Worm (Caenorhabditis elegans) whole organism, mixed stage, embryonic: ENCODE measurements around the gene acy-2.

Experiments
- M03D4.4 ChIP-seq: sonication (generic microtip); optimal IDR thresholded peaks from 2 replicates; lab custom pipeline; 2017; ENCODE audit warnings: mild to moderate bottlenecking, missing genetic modification characterization, missing compliant biosample characterization
- bed-3 ChIP-seq: fragments of 200-800 bp; sonication (Bioruptor generic); optimal IDR thresholded peaks from 3 replicates; lab custom pipeline; 2018; ENCODE audit warnings: mild to moderate bottlenecking, missing genetic modification characterization, moderate library complexity, missing compliant biosample characterization
- blmp-1 ChIP-seq: fragments of 150-350 bp; optimal IDR thresholded peaks from 2 replicates; lab custom pipeline; 2014; ENCODE audit warnings: missing biosample characterization, missing genetic modification characterization
- ceh-39 ChIP-seq: fragments of 150-350 bp; optimal IDR thresholded peaks from 2 replicates; lab custom pipeline; 2014; ENCODE audit warnings: missing biosample characterization, missing genetic modification characterization
- ceh-83 ChIP-seq: fragments of 200-800 bp; sonication (Bioruptor generic); optimal IDR thresholded peaks from 2 replicates; lab custom pipeline; 2018; ENCODE audit warnings: mild to moderate bottlenecking, missing genetic modification characterization, missing compliant biosample characterization
- ces-1 ChIP-seq: fragments of 150-350 bp; optimal IDR thresholded peaks from 2 replicates; lab custom pipeline; 2014; ENCODE audit warnings: missing biosample characterization, missing genetic modification reagents, missing genetic modification characterization
- drap-1 ChIP-seq: fragments of 200-800 bp; sonication (Bioruptor generic); optimal IDR thresholded peaks from 3 replicates; lab custom pipeline; 2018; ENCODE audit warnings: mild to moderate bottlenecking, missing genetic modification characterization, missing compliant biosample characterization
- elt-3 ChIP-seq: fragments of 150-350 bp; optimal IDR thresholded peaks from 2 replicates; lab custom pipeline; 2014; ENCODE audit warnings: missing biosample characterization, missing genetic modification characterization
- flh-1 ChIP-seq: fragments of 200-800 bp; sonication (Bioruptor generic); optimal IDR thresholded peaks from 2 replicates; lab custom pipeline; 2018; ENCODE audit warnings: mild to moderate bottlenecking, missing genetic modification characterization, moderate library complexity, missing compliant biosample characterization
- ham-2 ChIP-seq: fragments of 200-800 bp; sonication (Bioruptor generic); optimal IDR thresholded peaks from 2 replicates; lab custom pipeline; 2018; ENCODE audit warnings: mild to moderate bottlenecking, missing genetic modification characterization, missing compliant biosample characterization
- hlh-1 ChIP-seq: fragments of 150-350 bp; optimal IDR thresholded peaks from 2 replicates; lab custom pipeline; 2014; ENCODE audit warnings: missing biosample characterization, missing genetic modification reagents, missing genetic modification characterization
- lin-13 ChIP-seq: fragments of 150-350 bp; optimal IDR thresholded peaks from 2 replicates; lab custom pipeline; 2014; ENCODE audit warnings: missing biosample characterization, missing genetic modification characterization
- lin-32 ChIP-seq: fragments of 200-800 bp; sonication (Bioruptor generic); optimal IDR thresholded peaks from 2 replicates; lab custom pipeline; 2018; ENCODE audit warnings: mild to moderate bottlenecking, missing genetic modification characterization, missing compliant biosample characterization
- lsy-2 ChIP-seq: fragments of 150-350 bp; optimal IDR thresholded peaks from 2 replicates; lab custom pipeline; 2014; ENCODE audit warnings: missing biosample characterization, missing genetic modification characterization
- mab-5 ChIP-seq: fragments of 150-350 bp; optimal IDR thresholded peaks from 2 replicates; lab custom pipeline; 2014; ENCODE audit warnings: missing biosample characterization, missing genetic modification characterization
- mep-1 ChIP-seq: fragments of 150-350 bp; optimal IDR thresholded peaks from 2 replicates; lab custom pipeline; 2017; ENCODE audit warnings: missing biosample characterization, missing genetic modification reagents, missing genetic modification characterization, inconsistent platforms
- mls-2 ChIP-seq: sonication (generic microtip); optimal IDR thresholded peaks from 2 replicates; lab custom pipeline; 2016; ENCODE audit warnings: mild to moderate bottlenecking, missing genetic modification characterization, moderate library complexity, missing compliant biosample characterization
- nhr-12 ChIP-seq: fragments of 150-350 bp; optimal IDR thresholded peaks from 2 replicates; lab custom pipeline; 2014; ENCODE audit warnings: missing biosample characterization, missing genetic modification characterization
- nhr-2 ChIP-seq: fragments of 150-350 bp; optimal IDR thresholded peaks from 2 replicates; lab custom pipeline; 2014; ENCODE audit warnings: missing biosample characterization, missing genetic modification characterization
- nhr-28 ChIP-seq: fragments of 150-350 bp; optimal IDR thresholded peaks from 2 replicates; lab custom pipeline; 2014; ENCODE audit warnings: missing biosample characterization, missing genetic modification characterization
- nhr-76 ChIP-seq: sonication (generic microtip); optimal IDR thresholded peaks from 2 replicates; lab custom pipeline; 2017; ENCODE audit warnings: missing biosample characterization, missing genetic modification characterization
- pha-4 ChIP-seq: fragments of 150-350 bp; optimal IDR thresholded peaks from 2 replicates; lab custom pipeline; 2018; ENCODE audit warnings: missing biosample characterization, missing genetic modification reagents, missing genetic modification characterization
- sem-2 ChIP-seq: fragments of 200-800 bp; sonication (Bioruptor generic); optimal IDR thresholded peaks from 2 replicates; lab custom pipeline; 2018; ENCODE audit warnings: mild to moderate bottlenecking, missing genetic modification characterization, missing compliant biosample characterization
- snpc-4 ChIP-seq: fragments of 150-350 bp; optimal IDR thresholded peaks from 2 replicates; lab custom pipeline; 2014; ENCODE audit warnings: missing biosample characterization, missing genetic modification characterization
- sptf-1 ChIP-seq: sonication (generic microtip); optimal IDR thresholded peaks from 2 replicates; lab custom pipeline; 2017; ENCODE audit warnings: mild to moderate bottlenecking, missing genetic modification characterization, moderate library complexity, missing compliant biosample characterization
- tbx-8 ChIP-seq: fragments of 200-800 bp; sonication (Bioruptor generic); optimal IDR thresholded peaks from 2 replicates; lab custom pipeline; 2018; ENCODE audit warnings: mild to moderate bottlenecking, missing genetic modification characterization, moderate library complexity, missing compliant biosample characterization
- unc-120 ChIP-seq: sonication (generic microtip); optimal IDR thresholded peaks from 2 replicates; lab custom pipeline; 2017; ENCODE audit warnings: missing genetic modification characterization, missing compliant biosample characterization; ENCODE audit not compliant: poor library complexity, severe bottlenecking
- unc-39 ChIP-seq: fragments of 150-350 bp; optimal IDR thresholded peaks from 2 replicates; lab custom pipeline; 2014; ENCODE audit warnings: missing biosample characterization, missing genetic modification characterization
- unc-62 ChIP-seq: fragments of 150-350 bp; optimal IDR thresholded peaks from 2 replicates; lab custom pipeline; 2014; ENCODE audit warnings: missing biosample characterization, missing genetic modification reagents, missing genetic modification characterization
- zip-8 ChIP-seq: fragments of 150-350 bp; optimal IDR thresholded peaks from 2 replicates; lab custom pipeline; 2014; ENCODE audit warnings: missing biosample characterization, missing genetic modification characterization
- ztf-11 ChIP-seq: fragments of 150-350 bp; optimal IDR thresholded peaks from 2 replicates; lab custom pipeline; 2014; ENCODE audit warnings: missing biosample characterization, missing genetic modification characterization

Gene acy-2

ce11 chrV:5975724-5976123, at the start of gene acy-2:
TSS of gene acy-2 (plus strand) at chrV:5976024.
- TF ChIP-seq nhr-28 (tag; lab: Kevin White, UChicago): no peak
- no peak for TF ChIP-seq lsy-2 (tag; lab: Kevin White, UChicago)
- TF ChIP-seq ceh-39: no peak
- TF ChIP-seq mls-2: no peak
- TF ChIP-seq nhr-12: no peak
- no peak for TF ChIP-seq drap-1 (GFP tag; lab: Kevin White, UChicago)
- no peak for TF ChIP-seq ztf-11 (tag; lab: Kevin White, UChicago)
- no peak for TF ChIP-seq snpc-4 (tag; lab: Kevin White, UChicago)
- TF ChIP-seq lin-32 (GFP tag; lab: Kevin White, UChicago): no peak

- TF ChIP-seq unc-120 (no peak), mab-5 (tag; lab: Kevin White, UChicago) (no peak), sptf-1 (no peak), drap-1 (GFP tag; lab: Kevin White, UChicago) (no peak), unc-62 (GFP tag; lab: Kevin White, UChicago) (no peak), lin-13 (tag; lab: Kevin White, UChicago) (no peak), ceh-83 (GFP tag; lab: Kevin White, UChicago) (no peak), hlh-1 (tag; lab: Kevin White, UChicago) (no peak), nhr-2 (tag; lab: Kevin White, UChicago) (no peak), M03D4.4 (tag; lab: Kevin White, UChicago) (no peak), nhr-28 (tag; lab: Kevin White, UChicago) (no peak)
- TF ChIP-seq, all 35 proteins: peak for 0
Measured at ce11 chrV:5927347-5927746, 48.5 kb upstream of the acy-2 start, which contains the start of gene srsx-17. TSS of gene srsx-17 (plus strand) at chrV:5927647.

ce11 chrV:5928006-5928405, 47.8 kb upstream of the acy-2 start:
- TF ChIP-seq unc-120: no peak
- TF ChIP-seq nhr-12: no peak
- TF ChIP-seq bed-3 (GFP tag; lab: Kevin White, UChicago): no peak
- no peak for TF ChIP-seq ceh-83 (GFP tag; lab: Kevin White, UChicago)
- no peak for TF ChIP-seq sem-2 (GFP tag; lab: Kevin White, UChicago)
- TF ChIP-seq unc-39 (tag; lab: Kevin White, UChicago): no peak
- TF ChIP-seq zip-8 (tag; lab: Kevin White, UChicago): no peak
- no peak for TF ChIP-seq blmp-1
- no peak for TF ChIP-seq pha-4 (tag; lab: Kevin White, UChicago)
- no peak for TF ChIP-seq flh-1 (GFP tag; lab: Kevin White, UChicago)
- TF ChIP-seq mep-1 (tag; lab: Kevin White, UChicago): no peak
- no peak for TF ChIP-seq mls-2
- TF ChIP-seq elt-3 (tag; lab: Kevin White, UChicago): no peak
- TF ChIP-seq lsy-2 (tag; lab: Kevin White, UChicago): no peak
- TF ChIP-seq sptf-1: no peak
- no peak for TF ChIP-seq lin-32 (GFP tag; lab: Kevin White, UChicago)
- no peak for TF ChIP-seq nhr-76 (tag; lab: Kevin White, UChicago)
- TF ChIP-seq tbx-8 (GFP tag; lab: Kevin White, UChicago): no peak
- TF ChIP-seq ceh-39: no peak

ce11 chrV:5930588-5930987, 45.2 kb upstream of the acy-2 start, which contains the start of gene galt-1:
TSS of gene galt-1 (plus strand) at chrV:5930905.
- no peak for TF ChIP-seq nhr-28 (tag; lab: Kevin White, UChicago)
- TF ChIP-seq, all 35 proteins: peak for 0

ce11 chrV:5936691-5937090, 39.1 kb upstream of the acy-2 start, which contains the start of the genes M03F8.5 and M03F8.7:
TSS of gene M03F8.5 (minus strand) at chrV:5936791.
TSS of gene M03F8.7 (plus strand) at chrV:5936939.
- TF ChIP-seq ham-2 (no peak), zip-8 (tag; lab: Kevin White, UChicago) (no peak), ztf-11 (tag; lab: Kevin White, UChicago) (no peak), ces-1 (no peak)

ce11 chrV:5939503-5940072, 36.2 kb upstream of the acy-2 start, which contains the start of gene syf-3:
TSS of gene syf-3 (plus strand) at chrV:5940022.
- TF ChIP-seq blmp-1: peak; percentile 6
- TF ChIP-seq lsy-2 (tag; lab: Kevin White, UChicago): peak; percentile 33
- TF ChIP-seq pha-4 (tag; lab: Kevin White, UChicago): peak; percentile 15
- TF ChIP-seq unc-62 (GFP tag; lab: Kevin White, UChicago): no peak
- TF ChIP-seq ces-1: peak; percentile 41
